Fruit fly (Drosophila melanogaster): Measurements from ENCODE around the gene Daxx.

Gene Daxx

dm6 chr2L:6490783-6491249 lies 10.1 kb downstream of the Daxx start, which contains the start of the genes Phf5a and CG31638 (continued):
- peak; percentile 76 for TF ChIP-seq CG12071 (GFP tag; optimal IDR thresholded peaks at IDR 0.05)
- peak; percentile 66 for TF ChIP-seq CG5180 (GFP tag; optimal IDR thresholded peaks at IDR 0.05)
- peak; percentile 89 for TF ChIP-seq MTF-1 (GFP tag; optimal IDR thresholded peaks at IDR 0.05; ENCODE audit: borderline replicate concordance)
- no peak for TF ChIP-seq cad (GFP tag; optimal IDR thresholded peaks at IDR 0.05)
- TF ChIP-seq zen (tag; optimal IDR thresholded peaks at IDR 0.05): peak; percentile 98
- peak; percentile 54; the same call in 2 of the 3 replicates for TF ChIP-seq Dbx (GFP tag; IDR thresholded peaks at IDR 0.05)
- peak; percentile 66; the same call in 1 of the 2 replicates for TF ChIP-seq E2f2 (GFP tag; IDR thresholded peaks at IDR 0.05)
- TF ChIP-seq yki (optimal IDR thresholded peaks at IDR 0.05): no peak
- peak; percentile 39 for TF ChIP-seq disco-r (GFP tag; optimal IDR thresholded peaks at IDR 0.05)
- peak; percentile 39; the same call in 1 of the 2 replicates for TF ChIP-seq unc-4 (GFP tag; IDR thresholded peaks at IDR 0.05; ENCODE audit: partially characterized antibody)
- TF ChIP-seq CG12236 (GFP tag; optimal IDR thresholded peaks at IDR 0.05): peak; percentile 6
- TF ChIP-seq CG31365 (tag; optimal IDR thresholded peaks at IDR 0.05): peak; percentile 35
- no peak for TF ChIP-seq CG3838 (GFP tag; optimal IDR thresholded peaks at IDR 0.05)
- no peak for TF ChIP-seq CG15479 (GFP tag; optimal IDR thresholded peaks at IDR 0.05)
- TF ChIP-seq CG6654 (GFP tag; optimal IDR thresholded peaks at IDR 0.05): peak; percentile 78
- TF ChIP-seq Hmx (GFP tag; optimal IDR thresholded peaks at IDR 0.05): peak; percentile 18
- peak; percentile 97 for TF ChIP-seq CG4424 (GFP tag; optimal IDR thresholded peaks at IDR 0.05)
- TF ChIP-seq amos (GFP tag; IDR thresholded peaks at IDR 0.05; ENCODE audit: partially characterized antibody): no peak
- peak; percentile 96 for TF ChIP-seq Dek (tag; optimal IDR thresholded peaks at IDR 0.05)
- peak; percentile 62 for TF ChIP-seq Max (GFP tag; optimal IDR thresholded peaks at IDR 0.05)
- 0 out of 3 replicates have a peak, but pooled peaks have one; percentile 39 for TF ChIP-seq CG34224 (GFP tag; IDR thresholded peaks at IDR 0.05; ENCODE audit: partially characterized antibody)
- peak; percentile 69 for TF ChIP-seq TFAM (GFP tag; optimal IDR thresholded peaks at IDR 0.05)
- TF ChIP-seq CG12659 (GFP tag; optimal IDR thresholded peaks at IDR 0.05): peak; percentile 94
- TF ChIP-seq MBD-R2 (GFP tag; IDR thresholded peaks at IDR 0.05): peak; percentile 90
- TF ChIP-seq Lim3 (GFP tag; IDR thresholded peaks at IDR 0.05): no peak
- TF ChIP-seq CG7357 (GFP tag; IDR thresholded peaks at IDR 0.05): peak; percentile 91
- peak; percentile 61 for TF ChIP-seq slp2 (GFP tag; optimal IDR thresholded peaks at IDR 0.05)
- TF ChIP-seq hkb (optimal IDR thresholded peaks at IDR 0.05): no peak
- peak; percentile 73 for TF ChIP-seq hkb (GFP tag; IDR thresholded peaks at IDR 0.05)
- TF ChIP-seq CG16863 (GFP tag; optimal IDR thresholded peaks at IDR 0.05): peak; percentile 33
- TF ChIP-seq Fer3 (tag; optimal IDR thresholded peaks at IDR 0.05): peak; percentile 97
- TF ChIP-seq ap (GFP tag; IDR thresholded peaks at IDR 0.05): peak; percentile 66; the same call in 1 of the 2 replicates
- TF ChIP-seq CG2202 (tag; optimal IDR thresholded peaks at IDR 0.05): peak; percentile 90
- TF ChIP-seq CG11398 (GFP tag; optimal IDR thresholded peaks at IDR 0.05): no peak
- no peak for TF ChIP-seq CG3163 (GFP tag; optimal IDR thresholded peaks at IDR 0.05)
- peak; percentile 91 for TF ChIP-seq chn (GFP tag; optimal IDR thresholded peaks at IDR 0.05)
- peak; percentile 52 for TF ChIP-seq pfk (GFP tag; optimal IDR thresholded peaks at IDR 0.05)
- 0 out of 3 replicates have a peak, but pooled peaks have one; percentile 14 for TF ChIP-seq CG16813 (GFP tag; IDR thresholded peaks at IDR 0.05; ENCODE audit: partially characterized antibody)
- peak; percentile 98 for TF ChIP-seq CG32532 (GFP tag; IDR thresholded peaks at IDR 0.05)
- TF ChIP-seq Sox100B (GFP tag; optimal IDR thresholded peaks at IDR 0.05): no peak
- no peak for TF ChIP-seq Dad (GFP tag; optimal IDR thresholded peaks at IDR 0.05)
- no peak for TF ChIP-seq lov (optimal IDR thresholded peaks at IDR 0.05)
- TF ChIP-seq lov (GFP tag; IDR thresholded peaks at IDR 0.05): peak; percentile 94
- peak; percentile 77 for TF ChIP-seq chm (GFP tag; IDR thresholded peaks at IDR 0.05)
- TF ChIP-seq CG8478 (optimal IDR thresholded peaks at IDR 0.05): no peak
- TF ChIP-seq CG32772 (GFP tag; IDR thresholded peaks at IDR 0.05): peak; percentile 98
- TF ChIP-seq CG6765 (GFP tag; optimal IDR thresholded peaks at IDR 0.05): peak; percentile 81
- TF ChIP-seq pum (GFP tag; optimal IDR thresholded peaks at IDR 0.05): peak; percentile 62
- TF ChIP-seq org-1 (GFP tag; optimal IDR thresholded peaks at IDR 0.05): peak; percentile 63
- TF ChIP-seq vfl (GFP tag; optimal IDR thresholded peaks at IDR 0.05): peak; percentile 86
- TF ChIP-seq ken (GFP tag; IDR thresholded peaks at IDR 0.05): peak; percentile 76
- no peak for TF ChIP-seq CG10565 (GFP tag; optimal IDR thresholded peaks at IDR 0.05)

Measured in whole organism, embryonic.